Worm (Caenorhabditis elegans) whole organism, late embryonic: ENCODE data around the gene col-89.

Source experiments
- Y22D7AL.16 ChIP-seq: sonication (generic microtip); optimal IDR thresholded peaks from 2 replicates; lab custom pipeline; 2016; ENCODE audit warnings: missing genetic modification characterization, missing compliant biosample characterization
- ama-1 ChIP-seq: fragments of 150-350 bp; optimal IDR thresholded peaks from 2 replicates; lab custom pipeline; 2014
- dve-1 ChIP-seq: sonication (generic microtip); optimal IDR thresholded peaks from 2 replicates; lab custom pipeline; 2017; ENCODE audit warnings: antibody characterized with exemption, mild to moderate bottlenecking, missing genetic modification characterization, missing compliant biosample characterization
- elt-4 ChIP-seq: sonication (generic microtip); optimal IDR thresholded peaks from 2 replicates; lab custom pipeline; 2016; ENCODE audit warnings: missing genetic modification characterization, missing compliant biosample characterization
- mec-3 ChIP-seq: sonication (generic microtip); optimal IDR thresholded peaks from 2 replicates; lab custom pipeline; 2016; ENCODE audit warnings: borderline replicate concordance, missing genetic modification characterization, missing compliant biosample characterization
- pag-3 ChIP-seq: sonication (generic microtip); optimal IDR thresholded peaks from 2 replicates; lab custom pipeline; 2016; ENCODE audit warnings: missing compliant biosample characterization, missing genetic modification characterization, borderline replicate concordance
- pha-2 ChIP-seq: sonication (generic microtip); optimal IDR thresholded peaks from 2 replicates; lab custom pipeline; 2017; ENCODE audit warnings: mild to moderate bottlenecking, missing genetic modification characterization, missing compliant biosample characterization
- ztf-16 ChIP-seq: sonication (generic microtip); optimal IDR thresholded peaks from 2 replicates; lab custom pipeline; 2017; ENCODE audit warnings: missing genetic modification characterization, missing compliant biosample characterization

DNA sequence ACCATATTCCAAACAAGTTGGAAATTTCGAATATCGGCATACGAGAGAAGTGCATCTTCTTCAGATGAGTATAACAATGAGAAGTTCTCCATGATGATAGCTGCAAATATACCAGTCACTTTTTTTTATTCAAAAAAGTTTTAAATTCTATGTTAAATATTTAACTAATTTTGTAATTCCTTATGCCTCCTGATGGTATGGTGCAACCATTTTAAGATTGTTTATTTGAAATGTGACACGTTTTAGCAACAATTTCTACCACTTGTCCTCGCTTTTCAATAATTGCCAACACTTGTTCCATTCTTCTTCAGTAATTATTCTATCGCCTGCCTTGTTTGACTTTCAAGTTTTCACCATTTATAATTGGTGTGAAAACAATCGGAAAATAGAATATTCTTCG is 2.0 kb upstream of the col-89 start, which contains the start of gene F17C8.6:
- TF ChIP-seq dve-1 (no peak), pha-2 (tag; lab: Kevin White, UChicago) (no peak), ztf-16 (no peak), ama-1 (lab: Kevin White, UChicago) (no peak), elt-4 (tag; lab: Kevin White, UChicago) (no peak), mec-3 (tag; lab: Kevin White, UChicago) (no peak), pag-3 (tag; lab: Kevin White, UChicago) (no peak), Y22D7AL.16 (tag; lab: Kevin White, UChicago) (no peak)
